Worm (Caenorhabditis elegans) whole organism, L2 larva: ENCODE data around the gene grd-4.
"Not testable (repeated sequence)": the region's sequence is repeated elsewhere in the genome, so short reads cannot be mapped to it uniquely, and the experiment has no call there.

Source experiments
- C34F6.9 ChIP-seq: fragments of 150-350 bp; optimal IDR thresholded peaks from 2 replicates; lab custom pipeline; 2014; ENCODE audit warnings: missing biosample characterization, missing genetic modification characterization
- F13H6.1 ChIP-seq: sonication (generic microtip); optimal IDR thresholded peaks from 2 replicates; lab custom pipeline; 2016; ENCODE audit warnings: missing genetic modification characterization, missing compliant biosample characterization
- R02D3.7 ChIP-seq: fragments of 150-350 bp; optimal IDR thresholded peaks from 2 replicates; lab custom pipeline; 2014; ENCODE audit warnings: missing biosample characterization, missing genetic modification characterization
- Y55F3AM.14 ChIP-seq: fragments of 200-800 bp; sonication (Bioruptor generic); optimal IDR thresholded peaks from 2 replicates; lab custom pipeline; 2018; ENCODE audit warnings: mild to moderate bottlenecking, missing genetic modification characterization, missing compliant biosample characterization
- ZK546.5 ChIP-seq: sonication (generic microtip); optimal IDR thresholded peaks from 2 replicates; lab custom pipeline; 2017; ENCODE audit warnings: missing biosample characterization, missing genetic modification characterization
- alr-1 ChIP-seq: fragments of 150-350 bp; optimal IDR thresholded peaks from 2 replicates; lab custom pipeline; 2014; ENCODE audit warnings: missing biosample characterization, missing genetic modification characterization
- aly-2 ChIP-seq: fragments of 150-350 bp; optimal IDR thresholded peaks from 2 replicates; lab custom pipeline; 2014; ENCODE audit warnings: missing biosample characterization, missing genetic modification characterization
- ama-1 ChIP-seq: fragments of 150-350 bp; optimal IDR thresholded peaks from 2 replicates; lab custom pipeline; 2018; ENCODE audit warnings: inconsistent platforms
- blmp-1 ChIP-seq: sonication (generic microtip); optimal IDR thresholded peaks from 2 replicates; lab custom pipeline; 2017; ENCODE audit warnings: missing genetic modification characterization, mild to moderate bottlenecking, missing compliant biosample characterization, antibody characterized with exemption, moderate library complexity; ENCODE audit not compliant: insufficient read depth
- ceh-16 ChIP-seq: fragments of 150-350 bp; optimal IDR thresholded peaks from 2 replicates; lab custom pipeline; 2014; ENCODE audit warnings: missing biosample characterization, missing genetic modification characterization
- ceh-82 ChIP-seq: fragments of 150-350 bp; optimal IDR thresholded peaks from 2 replicates; lab custom pipeline; 2014; ENCODE audit warnings: missing biosample characterization, missing genetic modification characterization
- crh-2 ChIP-seq: sonication (generic microtip); optimal IDR thresholded peaks from 2 replicates; lab custom pipeline; 2017; ENCODE audit warnings: missing biosample characterization, missing genetic modification characterization
- dmd-4 ChIP-seq: sonication (generic microtip); optimal IDR thresholded peaks from 2 replicates; lab custom pipeline; 2017; ENCODE audit warnings: missing biosample characterization, missing genetic modification characterization
- egl-27 ChIP-seq: sonication (generic microtip); optimal IDR thresholded peaks from 3 replicates; lab custom pipeline; 2017; ENCODE audit warnings: missing biosample characterization, missing genetic modification reagents, missing genetic modification characterization
- elt-1 ChIP-seq: fragments of 150-350 bp; optimal IDR thresholded peaks from 2 replicates; lab custom pipeline; 2014; ENCODE audit warnings: missing biosample characterization, missing genetic modification characterization
- elt-3 ChIP-seq: sonication (generic microtip); optimal IDR thresholded peaks from 2 replicates; lab custom pipeline; 2017; ENCODE audit warnings: missing biosample characterization, missing genetic modification characterization
- fos-1 ChIP-seq: fragments of 150-350 bp; optimal IDR thresholded peaks from 2 replicates; lab custom pipeline; 2014; ENCODE audit warnings: missing biosample characterization, missing genetic modification characterization
- gmeb-1 ChIP-seq: fragments of 150-350 bp; optimal IDR thresholded peaks from 2 replicates; lab custom pipeline; 2014; ENCODE audit warnings: missing biosample characterization, missing genetic modification characterization
- lin-11 ChIP-seq: fragments of 150-350 bp; sonication (generic microtip); optimal IDR thresholded peaks from 2 replicates; lab custom pipeline; 2014; ENCODE audit warnings: missing biosample characterization, missing genetic modification characterization, inconsistent platforms, mixed read lengths
- lin-13 ChIP-seq: fragments of 150-350 bp; optimal IDR thresholded peaks from 2 replicates; lab custom pipeline; 2014; ENCODE audit warnings: missing biosample characterization, missing genetic modification reagents, missing genetic modification characterization
- lin-39 ChIP-seq: fragments of 150-350 bp; optimal IDR thresholded peaks from 2 replicates; lab custom pipeline; 2014; ENCODE audit warnings: missing biosample characterization, missing genetic modification reagents, missing genetic modification characterization
- lsy-2 ChIP-seq, 2 experiments: fragments of 150-350 bp in 1 of 2; sonication (generic microtip) in 1 of 2; optimal IDR thresholded peaks; 2 replicates each; lab custom pipeline; 2014 to 2017; ENCODE audit warnings: missing biosample characterization in 2 of 2, missing genetic modification characterization in 2 of 2
- mab-5 ChIP-seq: fragments of 150-350 bp; optimal IDR thresholded peaks from 2 replicates; lab custom pipeline; 2014; ENCODE audit warnings: missing biosample characterization, missing genetic modification characterization
- mbf-1 ChIP-seq: sonication (generic microtip); optimal IDR thresholded peaks from 2 replicates; lab custom pipeline; 2017; ENCODE audit warnings: missing biosample characterization, missing genetic modification characterization
- mdl-1 ChIP-seq, 2 experiments: fragments of 150-350 bp in 1 of 2; sonication (generic microtip) in 1 of 2; optimal IDR thresholded peaks; 2 replicates each; lab custom pipeline; 2017; ENCODE audit warnings: missing biosample characterization in 2 of 2, missing genetic modification characterization in 2 of 2
- nhr-10 ChIP-seq: sonication (generic microtip); optimal IDR thresholded peaks from 2 replicates; lab custom pipeline; 2017; ENCODE audit warnings: missing biosample characterization, missing genetic modification characterization
- nhr-11 ChIP-seq: fragments of 150-350 bp; optimal IDR thresholded peaks from 2 replicates; lab custom pipeline; 2014; ENCODE audit warnings: missing biosample characterization, missing genetic modification characterization
- nhr-12 ChIP-seq: fragments of 150-350 bp; optimal IDR thresholded peaks from 2 replicates; lab custom pipeline; 2014; ENCODE audit warnings: missing biosample characterization, missing genetic modification characterization
- nhr-129 ChIP-seq: fragments of 150-350 bp; optimal IDR thresholded peaks from 2 replicates; lab custom pipeline; 2014; ENCODE audit warnings: missing biosample characterization, missing genetic modification characterization
- nhr-21 ChIP-seq: fragments of 150-350 bp; optimal IDR thresholded peaks from 2 replicates; lab custom pipeline; 2014; ENCODE audit warnings: missing biosample characterization, missing genetic modification characterization
- nhr-23 ChIP-seq: fragments of 150-350 bp; optimal IDR thresholded peaks from 2 replicates; lab custom pipeline; 2014; ENCODE audit warnings: missing biosample characterization, missing genetic modification reagents, missing genetic modification characterization
- nhr-237 ChIP-seq: fragments of 150-350 bp; optimal IDR thresholded peaks from 2 replicates; lab custom pipeline; 2014; ENCODE audit warnings: missing biosample characterization, missing genetic modification characterization
- nhr-25 ChIP-seq: fragments of 150-350 bp; sonication (generic microtip); optimal IDR thresholded peaks from 3 replicates; lab custom pipeline; 2014; ENCODE audit warnings: missing biosample characterization, missing genetic modification characterization
- nhr-6 ChIP-seq: fragments of 150-350 bp; optimal IDR thresholded peaks from 2 replicates; lab custom pipeline; 2014; ENCODE audit warnings: missing biosample characterization, missing genetic modification characterization
- nhr-77 ChIP-seq: fragments of 150-350 bp; optimal IDR thresholded peaks from 2 replicates; lab custom pipeline; 2014; ENCODE audit warnings: missing biosample characterization, missing genetic modification characterization
- peb-1 ChIP-seq: fragments of 150-350 bp; optimal IDR thresholded peaks from 2 replicates; lab custom pipeline; 2014; ENCODE audit warnings: missing biosample characterization, missing genetic modification characterization
- sem-4 ChIP-seq: fragments of 150-350 bp; optimal IDR thresholded peaks from 2 replicates; lab custom pipeline; 2014; ENCODE audit warnings: missing biosample characterization, missing genetic modification reagents, missing genetic modification characterization
- skn-1 ChIP-seq: sonication (generic microtip); optimal IDR thresholded peaks from 2 replicates; lab custom pipeline; 2017; ENCODE audit warnings: missing biosample characterization, missing genetic modification characterization
- sma-3 ChIP-seq: sonication (generic microtip); optimal IDR thresholded peaks from 2 replicates; lab custom pipeline; 2016; ENCODE audit warnings: missing genetic modification reagents, missing genetic modification characterization, missing compliant biosample characterization
- sma-9 ChIP-seq, 2 experiments: fragments of 150-350 bp in 1 of 2; sonication (generic microtip) in 1 of 2; optimal IDR thresholded peaks; 2 replicates each; lab custom pipeline; 2014 to 2016; ENCODE audit warnings: missing genetic modification characterization in 2 of 2, mild to moderate bottlenecking in 1 of 2, missing biosample characterization in 1 of 2, missing compliant biosample characterization in 1 of 2, missing genetic modification reagents in 1 of 2, moderate library complexity in 1 of 2
- snpc-4 ChIP-seq: fragments of 150-350 bp; optimal IDR thresholded peaks from 2 replicates; lab custom pipeline; 2014; ENCODE audit warnings: missing biosample characterization, missing genetic modification characterization
- unc-39 ChIP-seq: fragments of 150-350 bp; optimal IDR thresholded peaks from 2 replicates; lab custom pipeline; 2014; ENCODE audit warnings: missing biosample characterization, missing genetic modification characterization
- unc-55 ChIP-seq: fragments of 150-350 bp; sonication (generic microtip); optimal IDR thresholded peaks from 3 replicates; lab custom pipeline; 2014; ENCODE audit warnings: missing biosample characterization, missing genetic modification reagents, missing genetic modification characterization
- unc-62 ChIP-seq: fragments of 150-350 bp; optimal IDR thresholded peaks from 2 replicates; lab custom pipeline; 2014; ENCODE audit warnings: missing biosample characterization, missing genetic modification reagents, missing genetic modification characterization
- zag-1 ChIP-seq: fragments of 150-350 bp; optimal IDR thresholded peaks from 2 replicates; lab custom pipeline; 2014; ENCODE audit warnings: missing biosample characterization, missing genetic modification characterization
- ztf-1 ChIP-seq: fragments of 200-800 bp; sonication (Bioruptor generic); conservative IDR thresholded peaks from 2 replicates; pipeline ENCODE4 v1.3.6; 2022; ENCODE audit warnings: missing genetic modification characterization, missing compliant biosample characterization
- ztf-11 ChIP-seq: sonication (generic microtip); optimal IDR thresholded peaks from 2 replicates; lab custom pipeline; 2017; ENCODE audit warnings: missing biosample characterization, missing genetic modification characterization
- ztf-4 ChIP-seq: fragments of 150-350 bp; optimal IDR thresholded peaks from 2 replicates; lab custom pipeline; 2014; ENCODE audit warnings: missing biosample characterization, missing genetic modification characterization

Gene grd-4

DNA sequence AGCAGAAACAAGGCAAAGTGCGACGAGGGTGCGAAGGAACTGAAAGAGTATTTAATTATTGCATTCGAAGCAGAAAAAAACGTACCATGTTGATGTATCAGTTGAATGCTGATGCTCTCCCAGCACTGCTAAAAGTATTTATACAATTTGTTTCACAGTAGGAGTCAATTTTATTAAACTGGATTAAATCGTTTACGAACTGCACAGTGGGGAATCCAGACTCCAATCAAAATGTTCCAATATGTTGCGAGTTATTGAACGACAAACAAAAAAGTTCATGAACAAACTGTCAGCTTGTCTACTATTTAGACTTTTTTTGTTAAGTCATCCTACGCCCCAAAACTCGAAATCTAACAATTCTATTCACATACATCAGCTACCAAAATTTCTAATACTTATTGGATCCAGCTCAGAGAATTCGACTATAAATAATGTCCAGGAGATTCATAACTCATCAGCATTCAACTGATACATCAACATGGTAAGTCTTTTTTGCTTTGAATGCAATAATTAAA, 37.3 kb downstream of the grd-4 start, which contains the start of the genes nspc-4 and nspc-5:
Gene nspc-4, minus strand, starts transcription at position 101 of the 515 bp plus-strand sequence.
Gene nspc-5, plus strand, starts transcription at position 465 of the 515 bp plus-strand sequence.
- TF ChIP-seq nhr-25 (tag; lab: Kevin White, UChicago); ceh-82 (tag; lab: Kevin White, UChicago); nhr-21: not testable (repeated sequence)

DNA sequence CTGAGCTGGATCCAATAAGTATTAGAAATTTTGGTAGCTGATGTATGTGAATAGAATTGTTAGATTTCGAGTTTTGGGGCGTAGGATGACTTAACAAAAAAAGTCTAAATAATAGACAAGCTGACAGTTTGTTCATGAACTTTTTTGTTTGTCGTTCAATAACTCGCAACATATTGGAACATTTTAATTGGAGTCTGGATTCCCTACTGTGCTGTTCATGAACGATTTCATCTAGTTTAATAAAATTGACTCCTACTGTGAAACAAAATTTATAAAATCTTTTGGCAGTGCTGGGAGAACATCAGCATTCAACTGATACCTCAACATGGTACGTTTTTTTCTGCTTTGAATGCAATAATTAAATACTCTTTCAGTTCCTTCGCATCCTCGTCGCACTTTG, 40.5 kb downstream of the grd-4 start, which contains the start of gene nspc-7:
Gene nspc-7, plus strand, starts transcription at position 301 of the 400 bp plus-strand sequence.
- not testable (repeated sequence) for TF ChIP-seq nhr-25 (tag; lab: Kevin White, UChicago); ztf-11 (tag; lab: Kevin White, UChicago); Y55F3AM.14 (GFP tag; lab: Kevin White, UChicago)

DNA sequence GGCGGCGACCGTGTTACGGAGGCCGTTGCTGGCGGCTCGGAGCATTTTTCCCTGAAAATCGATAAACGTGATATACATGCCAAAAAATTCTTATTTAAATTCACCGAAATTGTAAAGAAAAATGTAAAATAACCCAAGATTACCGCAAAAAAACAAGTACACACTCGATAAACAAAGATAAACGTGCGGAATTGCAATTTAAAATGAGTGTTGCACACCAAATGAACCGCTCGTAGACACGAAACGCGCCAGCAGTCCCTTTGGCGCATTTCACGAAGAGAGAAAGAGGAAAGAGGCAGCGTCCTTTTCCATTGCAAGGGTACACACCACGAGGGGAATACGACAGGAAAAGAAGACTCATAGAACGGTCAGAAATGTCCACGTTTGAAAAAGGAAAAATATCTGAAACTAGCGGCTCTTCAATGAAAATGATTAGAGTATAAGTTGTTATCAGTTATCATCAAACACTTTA, 45.0 kb downstream of the grd-4 start, which contains the start of gene sdha-1:
Gene sdha-1, minus strand, starts transcription at position 51 of the 472 bp plus-strand sequence.
- peak; percentile 67 for TF ChIP-seq ztf-4
- TF ChIP-seq nhr-12 (tag; lab: Kevin White, UChicago): no peak
- TF ChIP-seq nhr-25 (tag; lab: Kevin White, UChicago): peak; percentile 84
- TF ChIP-seq nhr-77 (tag; lab: Kevin White, UChicago): no peak
- TF ChIP-seq unc-62: no peak
- peak; percentile 91 for TF ChIP-seq F13H6.1
- TF ChIP-seq lsy-2 (tag; optimal IDR thresholded peaks at IDR 0.05; lab: Kevin White, UChicago): peak; percentile 44 to 88
- peak; percentile 73 for TF ChIP-seq nhr-21
- TF ChIP-seq lin-13 (GFP tag; lab: Kevin White, UChicago): peak; percentile 83
- TF ChIP-seq alr-1 (tag; lab: Kevin White, UChicago): no peak
- no peak for TF ChIP-seq unc-39 (tag; lab: Kevin White, UChicago)
- no peak for TF ChIP-seq nhr-23 (tag; lab: Kevin White, UChicago)
- peak; percentile 37 for TF ChIP-seq mab-5 (tag; lab: Kevin White, UChicago)
- TF ChIP-seq nhr-10 (tag; lab: Kevin White, UChicago): peak; percentile 16
- peak; percentile 98 for TF ChIP-seq nhr-129 (tag; lab: Kevin White, UChicago)
- TF ChIP-seq sma-3: peak; percentile 88
- TF ChIP-seq nhr-237 (tag; lab: Kevin White, UChicago): no peak
- peak; percentile 95 for TF ChIP-seq crh-2
- TF ChIP-seq Y55F3AM.14 (GFP tag; lab: Kevin White, UChicago): peak; percentile 12
- peak; percentile 82 for TF ChIP-seq snpc-4 (tag; lab: Kevin White, UChicago)
- TF ChIP-seq nhr-6 (tag; lab: Kevin White, UChicago): peak; percentile 90
- no peak for TF ChIP-seq peb-1 (tag; lab: Kevin White, UChicago)
- peak; percentile 81 for TF ChIP-seq egl-27 (tag; lab: Kevin White, UChicago)
- TF ChIP-seq lin-11: peak; percentile 62
- TF ChIP-seq fos-1 (tag; lab: Kevin White, UChicago): peak; percentile 90
- no peak for TF ChIP-seq blmp-1 (tag; lab: Kevin White, UChicago)
- no peak for TF ChIP-seq R02D3.7
- no peak for TF ChIP-seq ZK546.5 (tag; lab: Kevin White, UChicago)
- TF ChIP-seq gmeb-1 (tag; lab: Kevin White, UChicago): peak; percentile 82
- TF ChIP-seq aly-2: no peak
- peak; percentile 66 for TF ChIP-seq ceh-16 (tag; lab: Kevin White, UChicago)
- no peak for TF ChIP-seq dmd-4 (tag; lab: Kevin White, UChicago)
- TF ChIP-seq nhr-11 (tag; lab: Kevin White, UChicago): no peak
- TF ChIP-seq mbf-1 (tag; lab: Kevin White, UChicago): no peak
- TF ChIP-seq mdl-1 (tag; optimal IDR thresholded peaks at IDR 0.05; lab: Kevin White, UChicago): peak; percentile 37 to 78
- TF ChIP-seq C34F6.9 (tag; lab: Kevin White, UChicago): peak; percentile 94
- TF ChIP-seq ztf-1 (GFP tag; lab: Robert Waterston, UW): no peak
- TF ChIP-seq ama-1 (lab: Kevin White, UChicago): no peak
- TF ChIP-seq skn-1 (tag; lab: Kevin White, UChicago): no peak
- no peak for TF ChIP-seq ceh-82 (tag; lab: Kevin White, UChicago)
- no peak for TF ChIP-seq ztf-11 (tag; lab: Kevin White, UChicago)
- TF ChIP-seq sem-4 (tag; lab: Kevin White, UChicago): peak; percentile 85
- peak; percentile 77 for TF ChIP-seq zag-1 (tag; lab: Kevin White, UChicago)
- peak; percentile 86 for TF ChIP-seq unc-55
- no peak for TF ChIP-seq lin-39 (tag; lab: Kevin White, UChicago)
- no peak for TF ChIP-seq elt-3
- peak; percentile 4 for TF ChIP-seq elt-1 (tag; lab: Kevin White, UChicago)
- TF ChIP-seq sma-9 (GFP tag; optimal IDR thresholded peaks at IDR 0.05; lab: Kevin White, UChicago): peak; percentile 92
- no peak for TF ChIP-seq sma-9 (tag; optimal IDR thresholded peaks at IDR 0.05; lab: Kevin White, UChicago)
- TF ChIP-seq, all 48 proteins: peak for 26
